Fruit fly (Drosophila melanogaster) whole organism, wandering third instar larva: Measurements from ENCODE around the gene CG31815.

Experiments
- CrebA ChIP-seq: fragments of 200-800 bp; sonication (Bioruptor generic); optimal IDR thresholded peaks from 2 replicates; lab custom pipeline; 2016; ENCODE audit warnings: missing biosample characterization, mild to moderate bottlenecking, missing genetic modification characterization, borderline replicate concordance
- HLH106 ChIP-seq: fragments of 200-800 bp; optimal IDR thresholded peaks from 3 replicates; lab custom pipeline; 2019; ENCODE audit warnings: missing biosample characterization, mild to moderate bottlenecking, missing genetic modification characterization, moderate library complexity
- Hr78 ChIP-seq: fragments of >200 bp; optimal IDR thresholded peaks from 2 replicates; lab custom pipeline; 2017; ENCODE audit warnings: missing biosample characterization, missing genetic modification characterization
- N ChIP-seq: fragments of >200 bp; optimal IDR thresholded peaks from 2 replicates; lab custom pipeline; 2018; ENCODE audit warnings: missing biosample characterization, missing external identifiers, missing genetic modification characterization
- Rel ChIP-seq, 2 experiments: fragments of 200-800 bp; sonication (Bioruptor generic) in 1 of 2; optimal IDR thresholded peaks; 2 replicates in 1 of 2; 3 replicates in 1 of 2; lab custom pipeline; 2016 to 2019; ENCODE audit warnings: mild to moderate bottlenecking in 2 of 2, missing biosample characterization in 2 of 2, missing genetic modification characterization in 2 of 2, moderate library complexity in 1 of 2
- brk ChIP-seq: fragments of 200-800 bp; sonication (Bioruptor generic); optimal IDR thresholded peaks from 2 replicates; lab custom pipeline; 2016; ENCODE audit warnings: missing biosample characterization, mild to moderate bottlenecking, missing genetic modification characterization
- lola ChIP-seq: fragments of >200 bp; optimal IDR thresholded peaks from 2 replicates; lab custom pipeline; 2017; ENCODE audit warnings: missing biosample characterization, missing genetic modification characterization
- psq ChIP-seq: fragments of 200-800 bp; sonication (Bioruptor generic); optimal IDR thresholded peaks from 3 replicates; lab custom pipeline; 2017; ENCODE audit warnings: missing biosample characterization, mild to moderate bottlenecking, missing genetic modification characterization, moderate library complexity

dm6 chr2L:16648925-16649324 lies 43.3 kb downstream of the CG31815 start:
- no peak for TF ChIP-seq lola (GFP tag; lab: Kevin White, UChicago)
- no peak for TF ChIP-seq psq
- TF ChIP-seq HLH106 = no peak
- TF ChIP-seq Rel (GFP tag; optimal IDR thresholded peaks at IDR 0.05; lab: Kevin White, UChicago) = no peak
- no peak for TF ChIP-seq Rel (tag; optimal IDR thresholded peaks at IDR 0.05; lab: Kevin White, UChicago)
- TF ChIP-seq N = no peak
- TF ChIP-seq Hr78 (GFP tag; lab: Kevin White, UChicago) = no peak
- no peak for TF ChIP-seq CrebA
- TF ChIP-seq brk (GFP tag; lab: Kevin White, UChicago) = no peak
